Worm (Caenorhabditis elegans) whole organism, L3 larva: ENCODE data around the gene F59A6.4.

Experiments
- R02D3.7 ChIP-seq: fragments of 150-350 bp; optimal IDR thresholded peaks from 2 replicates; lab custom pipeline; 2014; ENCODE audit warnings: missing biosample characterization, missing genetic modification characterization
- ceh-28 ChIP-seq: fragments of 150-350 bp; optimal IDR thresholded peaks from 2 replicates; lab custom pipeline; 2014; ENCODE audit warnings: missing biosample characterization, missing genetic modification reagents, missing genetic modification characterization
- egl-27 ChIP-seq: sonication (generic microtip); optimal IDR thresholded peaks from 4 replicates; lab custom pipeline; 2017; ENCODE audit warnings: missing biosample characterization, missing genetic modification reagents, missing genetic modification characterization
- mdl-1 ChIP-seq: fragments of 150-350 bp; optimal IDR thresholded peaks from 2 replicates; lab custom pipeline; 2014; ENCODE audit warnings: missing biosample characterization, missing genetic modification characterization
- nhr-28 ChIP-seq: fragments of 150-350 bp; optimal IDR thresholded peaks from 2 replicates; lab custom pipeline; 2014; ENCODE audit warnings: missing biosample characterization, missing genetic modification characterization
- nhr-77 ChIP-seq: fragments of 150-350 bp; optimal IDR thresholded peaks from 2 replicates; lab custom pipeline; 2014; ENCODE audit warnings: missing biosample characterization, missing genetic modification characterization
- pha-4 ChIP-seq: fragments of 150-350 bp; optimal IDR thresholded peaks from 2 replicates; lab custom pipeline; 2014; ENCODE audit warnings: missing biosample characterization, missing genetic modification reagents, missing genetic modification characterization
- skn-1 ChIP-seq: fragments of 150-350 bp; optimal IDR thresholded peaks from 2 replicates; lab custom pipeline; 2014; ENCODE audit warnings: missing biosample characterization, missing genetic modification characterization
- tbx-2 ChIP-seq: sonication (generic microtip); optimal IDR thresholded peaks from 2 replicates; lab custom pipeline; 2016; ENCODE audit warnings: mild to moderate bottlenecking, missing genetic modification characterization, missing compliant biosample characterization
- unc-39 ChIP-seq: sonication (generic microtip); optimal IDR thresholded peaks from 4 replicates; lab custom pipeline; 2017; ENCODE audit warnings: missing biosample characterization, missing genetic modification characterization
- ztf-11 ChIP-seq: fragments of 150-350 bp; optimal IDR thresholded peaks from 2 replicates; lab custom pipeline; 2014; ENCODE audit warnings: missing biosample characterization, missing genetic modification characterization

- no peak for TF ChIP-seq mdl-1 (tag; lab: Kevin White, UChicago)
- no peak for TF ChIP-seq ceh-28 (tag; lab: Kevin White, UChicago)
- TF ChIP-seq pha-4 (tag; lab: Kevin White, UChicago): no peak
- no peak for TF ChIP-seq tbx-2 (tag; lab: Kevin White, UChicago)
- no peak for TF ChIP-seq nhr-28 (tag; lab: Kevin White, UChicago)
- TF ChIP-seq egl-27 (tag; lab: Kevin White, UChicago): no peak
- TF ChIP-seq unc-39 (tag; lab: Kevin White, UChicago): no peak
- no peak for TF ChIP-seq skn-1 (tag; lab: Kevin White, UChicago)
- TF ChIP-seq R02D3.7 (tag; lab: Kevin White, UChicago): no peak
- TF ChIP-seq ztf-11 (tag; lab: Kevin White, UChicago): no peak
- TF ChIP-seq nhr-77: no peak
Observed at ce11 chrII:4968863-4969262, 36.0 kb upstream of the F59A6.4 start, which contains the start of gene shc-2.
